Worm (Caenorhabditis elegans) whole organism, young adult: Measurements from ENCODE around the gene F07A11.4.

Experiments used
- B0019.2 ChIP-seq: fragments of 200-800 bp; sonication (Bioruptor generic); conservative IDR thresholded peaks from 2 replicates; pipeline ENCODE4 v1.3.6; 2022; ENCODE audit warnings: missing genetic modification reagents, missing genetic modification characterization, missing compliant biosample characterization
- B0035.1 ChIP-seq: sonication (generic microtip); optimal IDR thresholded peaks from 2 replicates; lab custom pipeline; 2016; ENCODE audit warnings: missing genetic modification characterization, mild to moderate bottlenecking, missing compliant biosample characterization, missing genotype, missing genetic modification reagents
- C17E4.6 ChIP-seq: fragments of 200-800 bp; sonication (Bioruptor generic); IDR thresholded peaks from 2 replicates; pipeline ENCODE4 v1.3.6; 2022; ENCODE audit warnings: missing genetic modification reagents, missing genetic modification characterization, missing compliant biosample characterization
- F10E7.11 ChIP-seq: sonication (generic microtip); optimal IDR thresholded peaks from 2 replicates; lab custom pipeline; 2017; ENCODE audit warnings: mild to moderate bottlenecking, missing genetic modification characterization, moderate library complexity, missing compliant biosample characterization
- F37B4.10 ChIP-seq: fragments of 200-800 bp; sonication (Bioruptor generic); IDR thresholded peaks from 2 replicates; pipeline ENCODE4 v1.3.6; 2022; ENCODE audit warnings: missing genetic modification characterization, missing compliant biosample characterization
- F49E8.2 ChIP-seq: sonication (generic microtip); optimal IDR thresholded peaks from 3 replicates; lab custom pipeline; 2017; ENCODE audit warnings: missing genetic modification characterization, mild to moderate bottlenecking, missing compliant biosample characterization, antibody characterized with exemption, moderate library complexity; ENCODE audit not compliant: insufficient read depth
- F55B11.4 ChIP-seq: sonication (generic microtip); optimal IDR thresholded peaks from 2 replicates; lab custom pipeline; 2016; ENCODE audit warnings: missing compliant biosample characterization, missing genetic modification characterization, borderline replicate concordance; ENCODE audit not compliant: insufficient read depth
- F57A8.1 ChIP-seq: fragments of 200-800 bp; sonication (Bioruptor generic); optimal IDR thresholded peaks from 2 replicates; lab custom pipeline; 2018; ENCODE audit warnings: mild to moderate bottlenecking, missing genetic modification characterization, moderate library complexity, missing compliant biosample characterization
- K12H6.12 ChIP-seq: fragments of 200-800 bp; sonication (Bioruptor generic); optimal IDR thresholded peaks from 2 replicates; lab custom pipeline; 2018; ENCODE audit warnings: mild to moderate bottlenecking, missing genetic modification characterization, missing compliant biosample characterization
- T07F8.4 ChIP-seq: sonication (generic microtip); optimal IDR thresholded peaks from 2 replicates; lab custom pipeline; 2016; ENCODE audit warnings: mild to moderate bottlenecking, missing genetic modification characterization, moderate library complexity, missing compliant biosample characterization
- Y53F4B.3 ChIP-seq: fragments of 200-800 bp; sonication (Bioruptor generic); IDR thresholded peaks from 2 replicates; pipeline ENCODE4 v1.3.6; 2022; ENCODE audit warnings: missing genetic modification reagents, missing genetic modification characterization, missing compliant biosample characterization
- Y79H2A.3 ChIP-seq: fragments of 200-800 bp; sonication (Bioruptor generic); conservative IDR thresholded peaks from 2 replicates; pipeline ENCODE4 v1.3.6; 2022; ENCODE audit warnings: missing genetic modification reagents, missing genetic modification characterization, missing compliant biosample characterization
- akir-1 ChIP-seq: fragments of 200-800 bp; sonication (Bioruptor generic); optimal IDR thresholded peaks from 2 replicates; lab custom pipeline; 2018; ENCODE audit warnings: mild to moderate bottlenecking, missing genetic modification characterization, moderate library complexity, missing compliant biosample characterization
- ama-1 ChIP-seq, 3 experiments: fragments of 150-350 bp in 1 of 3; sonication (generic microtip) in 2 of 3; optimal IDR thresholded peaks; 2 replicates each; lab custom pipeline; 2014 to 2018; ENCODE audit warnings: missing biosample characterization in 2 of 3, missing genetic modification characterization in 2 of 3, missing genetic modification reagents in 2 of 3
- aptf-2 ChIP-seq: fragments of 200-800 bp; sonication (Bioruptor generic); conservative IDR thresholded peaks from 2 replicates; pipeline ENCODE4 v1.3.6; 2022; ENCODE audit warnings: missing genetic modification reagents, missing genetic modification characterization, missing compliant biosample characterization
- aptf-3 ChIP-seq: fragments of 200-800 bp; sonication (Bioruptor generic); IDR thresholded peaks from 2 replicates; pipeline ENCODE4 v1.3.6; 2022; ENCODE audit warnings: missing genetic modification characterization, missing compliant biosample characterization
- athp-1 ChIP-seq: sonication (generic microtip); optimal IDR thresholded peaks from 2 replicates; lab custom pipeline; 2017; ENCODE audit warnings: mild to moderate bottlenecking, missing genetic modification characterization, missing compliant biosample characterization
- attf-3 ChIP-seq: fragments of 200-800 bp; sonication (Bioruptor generic); conservative IDR thresholded peaks from 2 replicates; pipeline ENCODE4 v1.3.6; 2022; ENCODE audit warnings: missing genetic modification reagents, missing genetic modification characterization, missing compliant biosample characterization
- attf-6 ChIP-seq: fragments of 200-800 bp; sonication (Bioruptor generic); IDR thresholded peaks from 2 replicates; pipeline ENCODE4 v1.3.6; 2022; ENCODE audit warnings: missing genetic modification reagents, missing genetic modification characterization, missing compliant biosample characterization
- bed-2 ChIP-seq: fragments of 200-800 bp; sonication (Bioruptor generic); IDR thresholded peaks from 2 replicates; pipeline ENCODE4 v1.3.6; 2022; ENCODE audit warnings: missing genetic modification reagents, missing genetic modification characterization, missing compliant biosample characterization
- cebp-1 ChIP-seq, 2 experiments: fragments of 200-800 bp in 1 of 2; sonication (Bioruptor generic) in 1 of 2; sonication (generic microtip) in 1 of 2; IDR thresholded peaks in 1 of 2; optimal IDR thresholded peaks in 1 of 2; 2 replicates each; pipeline versions ENCODE4 v1.3.6 to Lab custom; 2017 to 2022; ENCODE audit warnings: missing compliant biosample characterization in 2 of 2, missing genetic modification characterization in 2 of 2, mild to moderate bottlenecking in 1 of 2, missing genetic modification reagents in 1 of 2, moderate library complexity in 1 of 2
- ceh-91 ChIP-seq: fragments of 200-800 bp; sonication (Bioruptor generic); IDR thresholded peaks from 2 replicates; pipeline ENCODE4 v1.3.6; 2022; ENCODE audit warnings: missing genetic modification reagents, missing genetic modification characterization, missing compliant biosample characterization
- chd-7 ChIP-seq: sonication (generic microtip); optimal IDR thresholded peaks from 2 replicates; lab custom pipeline; 2016; ENCODE audit warnings: mild to moderate bottlenecking, missing genetic modification characterization, moderate library complexity, missing compliant biosample characterization
- dox-1 ChIP-seq: fragments of 200-800 bp; sonication (Bioruptor generic); IDR thresholded peaks from 2 replicates; pipeline ENCODE4 v1.3.6; 2022; ENCODE audit warnings: missing genetic modification reagents, missing genetic modification characterization, missing compliant biosample characterization
- dpl-1 ChIP-seq: fragments of 150-350 bp; optimal IDR thresholded peaks from 2 replicates; lab custom pipeline; 2014; ENCODE audit warnings: missing biosample characterization, missing genetic modification reagents, missing genetic modification characterization
- efl-1 ChIP-seq: fragments of 150-350 bp; optimal IDR thresholded peaks from 2 replicates; lab custom pipeline; 2014; ENCODE audit warnings: missing biosample characterization, missing genetic modification reagents, missing genetic modification characterization
- egrh-3 ChIP-seq: fragments of 200-800 bp; sonication (Bioruptor generic); IDR thresholded peaks from 2 replicates; pipeline ENCODE4 v1.3.6; 2022; ENCODE audit warnings: missing genetic modification reagents, missing genetic modification characterization, missing compliant biosample characterization
- fkh-3 ChIP-seq: sonication (generic microtip); optimal IDR thresholded peaks from 2 replicates; lab custom pipeline; 2016; ENCODE audit warnings: mild to moderate bottlenecking, missing genetic modification characterization, missing compliant biosample characterization
- let-526 ChIP-seq: fragments of 200-800 bp; sonication (Bioruptor generic); IDR thresholded peaks from 2 replicates; pipeline ENCODE4 v1.3.6; 2022; ENCODE audit warnings: missing genetic modification reagents, missing genetic modification characterization, missing compliant biosample characterization
- lin-40 ChIP-seq: sonication (generic microtip); optimal IDR thresholded peaks from 2 replicates; lab custom pipeline; 2016; ENCODE audit warnings: missing genetic modification characterization, mild to moderate bottlenecking, missing compliant biosample characterization, missing genotype, missing genetic modification reagents
- lsl-1 ChIP-seq: fragments of 200-800 bp; sonication (Bioruptor generic); optimal IDR thresholded peaks from 2 replicates; lab custom pipeline; 2018; ENCODE audit warnings: mild to moderate bottlenecking, missing genetic modification characterization, moderate library complexity, missing compliant biosample characterization
- madf-3 ChIP-seq: fragments of 200-800 bp; sonication (Bioruptor generic); IDR thresholded peaks from 2 replicates; pipeline ENCODE4 v1.3.6; 2022; ENCODE audit warnings: missing genetic modification reagents, missing genetic modification characterization, missing compliant biosample characterization
- mel-28 ChIP-seq: sonication (generic microtip); optimal IDR thresholded peaks from 2 replicates; lab custom pipeline; 2016; ENCODE audit warnings: borderline replicate concordance, mild to moderate bottlenecking, missing genetic modification characterization, missing compliant biosample characterization
- nfyb-1 ChIP-seq: fragments of 200-800 bp; sonication (Bioruptor generic); IDR thresholded peaks from 2 replicates; pipeline ENCODE4 v1.3.6; 2022; ENCODE audit warnings: missing genetic modification reagents, missing genetic modification characterization, missing compliant biosample characterization
- nhr-27 ChIP-seq: fragments of 200-800 bp; sonication (Bioruptor generic); optimal IDR thresholded peaks from 2 replicates; lab custom pipeline; 2018; ENCODE audit warnings: mild to moderate bottlenecking, missing genetic modification characterization, moderate library complexity, missing compliant biosample characterization
- pbrm-1 ChIP-seq: fragments of 200-800 bp; sonication (Bioruptor generic); IDR thresholded peaks from 2 replicates; pipeline ENCODE4 v1.3.6; 2022; ENCODE audit warnings: missing genetic modification reagents, missing genetic modification characterization, missing compliant biosample characterization
- sdz-38 ChIP-seq: sonication (generic microtip); optimal IDR thresholded peaks from 2 replicates; lab custom pipeline; 2016; ENCODE audit warnings: missing genotype, missing genetic modification characterization, missing compliant biosample characterization
- snpc-1.1 ChIP-seq: sonication (generic microtip); optimal IDR thresholded peaks from 2 replicates; lab custom pipeline; 2017; ENCODE audit warnings: missing genetic modification characterization, mild to moderate bottlenecking, missing compliant biosample characterization, antibody characterized with exemption, moderate library complexity, missing genotype, missing genetic modification reagents; ENCODE audit not compliant: insufficient read depth
- snpc-3.4 ChIP-seq: sonication (generic microtip); optimal IDR thresholded peaks from 2 replicates; lab custom pipeline; 2017; ENCODE audit warnings: missing genetic modification characterization, mild to moderate bottlenecking, missing compliant biosample characterization, antibody characterized with exemption, moderate library complexity, missing genotype, missing genetic modification reagents
- somi-1 ChIP-seq: fragments of 200-800 bp; sonication (Bioruptor generic); optimal IDR thresholded peaks from 2 replicates; lab custom pipeline; 2018; ENCODE audit warnings: mild to moderate bottlenecking, missing genetic modification characterization, missing compliant biosample characterization
- tbx-9 ChIP-seq: sonication (generic microtip); optimal IDR thresholded peaks from 2 replicates; lab custom pipeline; 2016; ENCODE audit warnings: borderline replicate concordance, missing genetic modification characterization, inconsistent platforms, missing compliant biosample characterization
- unc-130 ChIP-seq: sonication (generic microtip); optimal IDR thresholded peaks from 2 replicates; lab custom pipeline; 2016; ENCODE audit warnings: missing genetic modification reagents, missing genetic modification characterization, missing compliant biosample characterization
- xnd-1 ChIP-seq: sonication (generic microtip); optimal IDR thresholded peaks from 2 replicates; lab custom pipeline; 2016; ENCODE audit warnings: missing genotype, missing genetic modification reagents, missing genetic modification characterization, missing compliant biosample characterization
- zfh-2 ChIP-seq: fragments of 200-800 bp; sonication (Bioruptor generic); conservative IDR thresholded peaks from 2 replicates; pipeline ENCODE4 v1.3.6; 2022; ENCODE audit warnings: missing genetic modification reagents, missing genetic modification characterization, missing compliant biosample characterization
- ztf-26 ChIP-seq: sonication (generic microtip); optimal IDR thresholded peaks from 2 replicates; lab custom pipeline; 2017; ENCODE audit warnings: missing genetic modification characterization, missing compliant biosample characterization
- ztf-28 ChIP-seq: fragments of 200-800 bp; sonication (Bioruptor generic); IDR thresholded peaks from 2 replicates; pipeline ENCODE4 v1.3.6; 2022; ENCODE audit warnings: missing genetic modification reagents, missing genetic modification characterization, missing compliant biosample characterization
- ztf-6 ChIP-seq: fragments of 200-800 bp; sonication (Bioruptor generic); IDR thresholded peaks from 2 replicates; pipeline ENCODE4 v1.3.6; 2022; ENCODE audit warnings: missing genetic modification reagents, missing genetic modification characterization, missing compliant biosample characterization

The F07A11.4 gene

ce11 chrII:11577861-11578260, 22.9 kb upstream of the F07A11.4 start (continued):
- no peak for TF ChIP-seq aptf-2 (GFP tag; lab: Robert Waterston, UW)
- no peak for TF ChIP-seq ama-1 (optimal IDR thresholded peaks at IDR 0.05; lab: Kevin White, UChicago)
- TF ChIP-seq ama-1 (GFP tag; optimal IDR thresholded peaks at IDR 0.05; lab: Kevin White, UChicago) = no peak
- no peak for TF ChIP-seq lin-40 (tag; lab: Kevin White, UChicago)
- TF ChIP-seq unc-130 (GFP tag; lab: Kevin White, UChicago) = peak; percentile 58
- no peak for TF ChIP-seq tbx-9 (tag; lab: Kevin White, UChicago)
- TF ChIP-seq egrh-3 (GFP tag; lab: Robert Waterston, UW) = no peak
- no peak for TF ChIP-seq bed-2 (GFP tag; lab: Robert Waterston, UW)
- no peak for TF ChIP-seq somi-1
- TF ChIP-seq cebp-1 (GFP tag; IDR thresholded peaks at IDR 0.05; lab: Robert Waterston, UW) = no peak
- TF ChIP-seq cebp-1 (tag; optimal IDR thresholded peaks at IDR 0.05; lab: Kevin White, UChicago) = no peak
- TF ChIP-seq mel-28 (tag; lab: Kevin White, UChicago) = no peak
- TF ChIP-seq F55B11.4 = no peak
- no peak for TF ChIP-seq aptf-3 (GFP tag; lab: Robert Waterston, UW)
- no peak for TF ChIP-seq F49E8.2 (tag; lab: Kevin White, UChicago)
- 0 out of 2 replicates have a peak, but pooled peaks have one; percentile 73 for TF ChIP-seq Y79H2A.3
- peak; percentile 91 for TF ChIP-seq madf-3 (GFP tag; lab: Robert Waterston, UW)
- TF ChIP-seq attf-6 (GFP tag; lab: Robert Waterston, UW) = 0 out of 2 replicates have a peak, but pooled peaks have one; percentile 48
- no peak for TF ChIP-seq zfh-2
- no peak for TF ChIP-seq fkh-3 (tag; lab: Kevin White, UChicago)
- TF ChIP-seq C17E4.6 (GFP tag; lab: Robert Waterston, UW) = no peak
- TF ChIP-seq B0035.1 (tag; lab: Kevin White, UChicago) = no peak
- TF ChIP-seq ztf-28 (GFP tag; lab: Robert Waterston, UW) = no peak
- no peak for TF ChIP-seq T07F8.4
- no peak for TF ChIP-seq F37B4.10 (GFP tag; lab: Robert Waterston, UW)
- peak; percentile 97 for TF ChIP-seq efl-1 (GFP tag; lab: Kevin White, UChicago)
- peak; percentile 83 for TF ChIP-seq B0019.2 (GFP tag; lab: Robert Waterston, UW)
- 0 out of 2 replicates have a peak, but pooled peaks have one; percentile 21 for TF ChIP-seq pbrm-1 (GFP tag; lab: Robert Waterston, UW)
- TF ChIP-seq K12H6.12 (tag; lab: Kevin White, UChicago) = no peak
- TF ChIP-seq ceh-91 (GFP tag; lab: Robert Waterston, UW) = peak; percentile 95
- no peak for TF ChIP-seq F10E7.11 (tag; lab: Kevin White, UChicago)
- TF ChIP-seq nfyb-1 (GFP tag; lab: Robert Waterston, UW) = no peak
- peak; percentile 47 for TF ChIP-seq snpc-3.4
- TF ChIP-seq xnd-1 (tag; lab: Kevin White, UChicago) = peak; percentile 93
- no peak for TF ChIP-seq sdz-38 (tag; lab: Kevin White, UChicago)
- no peak for TF ChIP-seq attf-3 (GFP tag; lab: Robert Waterston, UW)
- TF ChIP-seq let-526 (GFP tag; lab: Robert Waterston, UW) = no peak
- no peak for TF ChIP-seq F57A8.1 (GFP tag; lab: Kevin White, UChicago)
- TF ChIP-seq Y53F4B.3 (GFP tag; lab: Robert Waterston, UW) = no peak
- TF ChIP-seq dpl-1 = peak; percentile 89
- TF ChIP-seq snpc-1.1 = no peak
- peak; percentile 13 for TF ChIP-seq athp-1
- TF ChIP-seq chd-7 (tag; lab: Kevin White, UChicago) = no peak
- TF ChIP-seq ztf-6 (GFP tag; lab: Robert Waterston, UW) = no peak
- TF ChIP-seq lsl-1 = peak; percentile 99
- no peak for TF ChIP-seq akir-1 (GFP tag; lab: Kevin White, UChicago)
- TF ChIP-seq dox-1 (GFP tag; lab: Robert Waterston, UW) = peak; percentile 81
- no peak for TF ChIP-seq ztf-26
- no peak for TF ChIP-seq nhr-27 (tag; lab: Kevin White, UChicago)
